Worm (Caenorhabditis elegans) whole organism, young adult: ENCODE measurements around the gene clh-1.

Experiments used
- lin-35 ChIP-seq, 3 experiments: fragments of 150-350 bp in 2 of 3; sonication (generic microtip) in 1 of 3; optimal IDR thresholded peaks; 2 replicates each; lab custom pipeline; 2014 to 2018; ENCODE audit warnings: missing biosample characterization in 3 of 3, missing genetic modification characterization in 3 of 3, missing genetic modification reagents in 3 of 3
- lin-54 ChIP-seq: fragments of 200-800 bp; sonication (Bioruptor generic); optimal IDR thresholded peaks from 2 replicates; lab custom pipeline; 2018; ENCODE audit warnings: mild to moderate bottlenecking, missing genetic modification characterization, missing compliant biosample characterization
- repo-1 ChIP-seq: sonication (generic microtip); optimal IDR thresholded peaks from 2 replicates; lab custom pipeline; 2017; ENCODE audit warnings: mild to moderate bottlenecking, missing genetic modification characterization, missing compliant biosample characterization

DNA sequence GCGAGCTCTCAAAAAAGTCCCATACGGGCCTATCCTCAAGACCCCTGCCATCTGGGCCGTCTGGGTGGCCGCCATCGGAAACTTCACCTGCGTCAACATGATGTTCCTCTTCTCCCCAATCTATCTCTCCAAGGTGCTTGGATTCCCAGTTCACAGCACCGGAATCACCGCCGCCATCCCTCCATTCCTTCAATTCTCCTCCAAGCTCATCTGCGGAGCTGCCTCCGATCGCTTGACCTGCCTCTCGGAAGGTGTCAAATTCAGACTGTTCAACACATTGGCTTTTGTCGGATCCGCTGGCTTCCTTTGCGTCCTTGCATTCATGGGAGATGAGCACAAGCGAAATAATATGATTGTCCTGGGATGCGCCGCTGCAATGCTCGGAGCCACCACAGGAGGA lies 11.3 kb downstream of the clh-1 start:
- no peak for TF ChIP-seq lin-35 (GFP tag; optimal IDR thresholded peaks at IDR 0.05; lab: Kevin White, UChicago)
- TF ChIP-seq lin-54 = no peak
- TF ChIP-seq repo-1 (tag; lab: Kevin White, UChicago) = no peak
